Worm (Caenorhabditis elegans) whole organism, young adult: Measurements from ENCODE around the gene ugt-65.

ENCODE experiments used
- B0019.2 ChIP-seq: fragments of 200-800 bp; sonication (Bioruptor generic); conservative IDR thresholded peaks from 2 replicates; pipeline ENCODE4 v1.3.6; 2022; ENCODE audit warnings: missing genetic modification reagents, missing genetic modification characterization, missing compliant biosample characterization
- B0035.1 ChIP-seq: sonication (generic microtip); optimal IDR thresholded peaks from 2 replicates; lab custom pipeline; 2016; ENCODE audit warnings: missing genetic modification characterization, mild to moderate bottlenecking, missing compliant biosample characterization, missing genotype, missing genetic modification reagents
- B0261.1 ChIP-seq: sonication (generic microtip); optimal IDR thresholded peaks from 2 replicates; lab custom pipeline; 2016; ENCODE audit warnings: mild to moderate bottlenecking, missing genetic modification characterization, moderate library complexity, missing compliant biosample characterization
- C06A6.2 ChIP-seq: fragments of 200-800 bp; sonication (Bioruptor generic); conservative IDR thresholded peaks from 2 replicates; pipeline ENCODE4 v1.3.6; 2022; ENCODE audit warnings: missing genetic modification characterization, missing compliant biosample characterization
- C17E4.6 ChIP-seq: fragments of 200-800 bp; sonication (Bioruptor generic); IDR thresholded peaks from 2 replicates; pipeline ENCODE4 v1.3.6; 2022; ENCODE audit warnings: missing genetic modification reagents, missing genetic modification characterization, missing compliant biosample characterization
- D2030.7 ChIP-seq: fragments of 200-800 bp; sonication (Bioruptor generic); IDR thresholded peaks from 2 replicates; pipeline ENCODE4 v1.3.6; 2022; ENCODE audit warnings: missing genetic modification reagents, missing genetic modification characterization, missing compliant biosample characterization
- F37B4.10 ChIP-seq: fragments of 200-800 bp; sonication (Bioruptor generic); IDR thresholded peaks from 2 replicates; pipeline ENCODE4 v1.3.6; 2022; ENCODE audit warnings: missing genetic modification characterization, missing compliant biosample characterization
- F49E8.2 ChIP-seq: sonication (generic microtip); optimal IDR thresholded peaks from 3 replicates; lab custom pipeline; 2017; ENCODE audit warnings: missing genetic modification characterization, mild to moderate bottlenecking, missing compliant biosample characterization, antibody characterized with exemption, moderate library complexity; ENCODE audit not compliant: insufficient read depth
- F52B5.7 ChIP-seq: sonication (generic microtip); optimal IDR thresholded peaks from 2 replicates; lab custom pipeline; 2016; ENCODE audit warnings: mild to moderate bottlenecking, missing genetic modification characterization, missing compliant biosample characterization
- F57C9.4 ChIP-seq: sonication (generic microtip); optimal IDR thresholded peaks from 2 replicates; lab custom pipeline; 2017; ENCODE audit warnings: mild to moderate bottlenecking, missing genetic modification characterization, missing compliant biosample characterization
- K12H6.12 ChIP-seq: fragments of 200-800 bp; sonication (Bioruptor generic); optimal IDR thresholded peaks from 2 replicates; lab custom pipeline; 2018; ENCODE audit warnings: mild to moderate bottlenecking, missing genetic modification characterization, missing compliant biosample characterization
- Y67H2A.10 ChIP-seq: fragments of 200-800 bp; sonication (Bioruptor generic); conservative IDR thresholded peaks from 2 replicates; pipeline ENCODE4 v1.3.6; 2022; ENCODE audit warnings: missing genetic modification reagents, missing genetic modification characterization, missing compliant biosample characterization
- Y79H2A.3 ChIP-seq: fragments of 200-800 bp; sonication (Bioruptor generic); conservative IDR thresholded peaks from 2 replicates; pipeline ENCODE4 v1.3.6; 2022; ENCODE audit warnings: missing genetic modification reagents, missing genetic modification characterization, missing compliant biosample characterization
- Y95B8A.8 ChIP-seq: fragments of 200-800 bp; sonication (Bioruptor generic); IDR thresholded peaks from 2 replicates; pipeline ENCODE4 v1.3.6; 2022; ENCODE audit warnings: missing genetic modification reagents, missing genetic modification characterization, missing compliant biosample characterization
- ama-1 ChIP-seq, 3 experiments: fragments of 150-350 bp in 1 of 3; sonication (generic microtip) in 2 of 3; optimal IDR thresholded peaks; 2 replicates each; lab custom pipeline; 2014 to 2018; ENCODE audit warnings: missing biosample characterization in 2 of 3, missing genetic modification characterization in 2 of 3, missing genetic modification reagents in 2 of 3
- attf-3 ChIP-seq: fragments of 200-800 bp; sonication (Bioruptor generic); conservative IDR thresholded peaks from 2 replicates; pipeline ENCODE4 v1.3.6; 2022; ENCODE audit warnings: missing genetic modification reagents, missing genetic modification characterization, missing compliant biosample characterization
- attf-5 ChIP-seq: fragments of 200-800 bp; sonication (Bioruptor generic); optimal IDR thresholded peaks from 2 replicates; lab custom pipeline; 2018; ENCODE audit warnings: mild to moderate bottlenecking, missing genetic modification characterization, missing compliant biosample characterization
- attf-6 ChIP-seq: fragments of 200-800 bp; sonication (Bioruptor generic); IDR thresholded peaks from 2 replicates; pipeline ENCODE4 v1.3.6; 2022; ENCODE audit warnings: missing genetic modification reagents, missing genetic modification characterization, missing compliant biosample characterization
- bed-1 ChIP-seq: fragments of 200-800 bp; sonication (Bioruptor generic); IDR thresholded peaks from 2 replicates; pipeline ENCODE4 v1.3.6; 2022; ENCODE audit warnings: missing genetic modification reagents, missing genetic modification characterization, missing compliant biosample characterization
- cebp-1 ChIP-seq, 2 experiments: fragments of 200-800 bp in 1 of 2; sonication (Bioruptor generic) in 1 of 2; sonication (generic microtip) in 1 of 2; IDR thresholded peaks in 1 of 2; optimal IDR thresholded peaks in 1 of 2; 2 replicates each; pipeline versions ENCODE4 v1.3.6 to Lab custom; 2017 to 2022; ENCODE audit warnings: missing compliant biosample characterization in 2 of 2, missing genetic modification characterization in 2 of 2, mild to moderate bottlenecking in 1 of 2, missing genetic modification reagents in 1 of 2, moderate library complexity in 1 of 2
- ceh-100 ChIP-seq: fragments of 200-800 bp; sonication (Bioruptor generic); IDR thresholded peaks from 2 replicates; pipeline ENCODE4 v1.3.6; 2022; ENCODE audit warnings: missing genetic modification reagents, missing genetic modification characterization, missing compliant biosample characterization
- chd-7 ChIP-seq: sonication (generic microtip); optimal IDR thresholded peaks from 2 replicates; lab custom pipeline; 2016; ENCODE audit warnings: mild to moderate bottlenecking, missing genetic modification characterization, moderate library complexity, missing compliant biosample characterization
- dox-1 ChIP-seq: fragments of 200-800 bp; sonication (Bioruptor generic); IDR thresholded peaks from 2 replicates; pipeline ENCODE4 v1.3.6; 2022; ENCODE audit warnings: missing genetic modification reagents, missing genetic modification characterization, missing compliant biosample characterization
- dpff-1 ChIP-seq: sonication (generic microtip); optimal IDR thresholded peaks from 2 replicates; lab custom pipeline; 2017; ENCODE audit warnings: mild to moderate bottlenecking, missing genetic modification characterization, missing compliant biosample characterization
- efl-1 ChIP-seq: fragments of 150-350 bp; optimal IDR thresholded peaks from 2 replicates; lab custom pipeline; 2014; ENCODE audit warnings: missing biosample characterization, missing genetic modification reagents, missing genetic modification characterization
- egl-44 ChIP-seq: fragments of 200-800 bp; sonication (Bioruptor generic); IDR thresholded peaks from 2 replicates; pipeline ENCODE4 v1.3.6; 2022; ENCODE audit warnings: missing genetic modification reagents, missing genetic modification characterization, missing compliant biosample characterization
- ets-4 ChIP-seq: fragments of 200-800 bp; sonication (Bioruptor generic); optimal IDR thresholded peaks from 2 replicates; lab custom pipeline; 2018; ENCODE audit warnings: mild to moderate bottlenecking, missing genetic modification characterization, missing compliant biosample characterization
- gei-17 ChIP-seq: fragments of 200-800 bp; sonication (Bioruptor generic); optimal IDR thresholded peaks from 2 replicates; lab custom pipeline; 2018; ENCODE audit warnings: mild to moderate bottlenecking, missing genetic modification characterization, missing compliant biosample characterization
- him-1 ChIP-seq: sonication (generic microtip); optimal IDR thresholded peaks from 2 replicates; lab custom pipeline; 2016; ENCODE audit warnings: missing genotype, missing genetic modification reagents, missing genetic modification characterization, missing compliant biosample characterization
- hmg-1.2 ChIP-seq: fragments of 200-800 bp; sonication (Bioruptor generic); IDR thresholded peaks from 2 replicates; pipeline ENCODE4 v1.3.6; 2022; ENCODE audit warnings: missing genetic modification reagents, missing genetic modification characterization, missing compliant biosample characterization
- lag-1 ChIP-seq: fragments of 200-800 bp; sonication (Bioruptor generic); IDR thresholded peaks from 2 replicates; pipeline ENCODE4 v1.3.6; 2022; ENCODE audit warnings: missing genetic modification reagents, missing genetic modification characterization, missing compliant biosample characterization
- lin-35 ChIP-seq, 3 experiments: fragments of 150-350 bp in 2 of 3; sonication (generic microtip) in 1 of 3; optimal IDR thresholded peaks; 2 replicates each; lab custom pipeline; 2014 to 2018; ENCODE audit warnings: missing biosample characterization in 3 of 3, missing genetic modification characterization in 3 of 3, missing genetic modification reagents in 3 of 3
- lin-54 ChIP-seq: fragments of 200-800 bp; sonication (Bioruptor generic); optimal IDR thresholded peaks from 2 replicates; lab custom pipeline; 2018; ENCODE audit warnings: mild to moderate bottlenecking, missing genetic modification characterization, missing compliant biosample characterization
- lsl-1 ChIP-seq: fragments of 200-800 bp; sonication (Bioruptor generic); optimal IDR thresholded peaks from 2 replicates; lab custom pipeline; 2018; ENCODE audit warnings: mild to moderate bottlenecking, missing genetic modification characterization, moderate library complexity, missing compliant biosample characterization
- madf-3 ChIP-seq: fragments of 200-800 bp; sonication (Bioruptor generic); IDR thresholded peaks from 2 replicates; pipeline ENCODE4 v1.3.6; 2022; ENCODE audit warnings: missing genetic modification reagents, missing genetic modification characterization, missing compliant biosample characterization
- mcd-1 ChIP-seq: fragments of 200-800 bp; sonication (Bioruptor generic); IDR thresholded peaks from 2 replicates; pipeline ENCODE4 v1.3.6; 2022; ENCODE audit warnings: missing genetic modification reagents, missing genetic modification characterization, missing compliant biosample characterization
- mel-28 ChIP-seq: sonication (generic microtip); optimal IDR thresholded peaks from 2 replicates; lab custom pipeline; 2016; ENCODE audit warnings: borderline replicate concordance, mild to moderate bottlenecking, missing genetic modification characterization, missing compliant biosample characterization
- mes-4 ChIP-seq: sonication (generic microtip); optimal IDR thresholded peaks from 2 replicates; lab custom pipeline; 2016; ENCODE audit warnings: missing genotype, missing genetic modification characterization, missing compliant biosample characterization
- nfya-1 ChIP-seq: sonication (generic microtip); optimal IDR thresholded peaks from 2 replicates; lab custom pipeline; 2017; ENCODE audit warnings: antibody characterized with exemption, missing compliant biosample characterization, missing genetic modification characterization, borderline replicate concordance; ENCODE audit not compliant: insufficient read depth
- pbrm-1 ChIP-seq: fragments of 200-800 bp; sonication (Bioruptor generic); IDR thresholded peaks from 2 replicates; pipeline ENCODE4 v1.3.6; 2022; ENCODE audit warnings: missing genetic modification reagents, missing genetic modification characterization, missing compliant biosample characterization
- pha-4 ChIP-seq: fragments of 150-350 bp; sonication (generic microtip); optimal IDR thresholded peaks from 2 replicates; lab custom pipeline; 2014; ENCODE audit warnings: missing biosample characterization, missing genetic modification reagents, missing genetic modification characterization
- rcor-1 ChIP-seq: fragments of 200-800 bp; sonication (Bioruptor generic); IDR thresholded peaks from 2 replicates; pipeline ENCODE4 v1.3.6; 2022; ENCODE audit warnings: missing genetic modification reagents, missing genetic modification characterization, missing compliant biosample characterization
- snpc-4 ChIP-seq, 5 experiments: fragments of 150-350 bp in 1 of 5; sonication (generic microtip) in 4 of 5; optimal IDR thresholded peaks; 2 replicates each; lab custom pipeline; 2014 to 2018; ENCODE audit warnings: missing genetic modification characterization in 5 of 5, missing biosample characterization in 3 of 5, antibody characterized with exemption in 2 of 5, mild to moderate bottlenecking in 2 of 5, missing compliant biosample characterization in 2 of 5, missing genotype in 2 of 5, moderate library complexity in 2 of 5, missing genetic modification reagents in 1 of 5
- ztf-28 ChIP-seq: fragments of 200-800 bp; sonication (Bioruptor generic); IDR thresholded peaks from 2 replicates; pipeline ENCODE4 v1.3.6; 2022; ENCODE audit warnings: missing genetic modification reagents, missing genetic modification characterization, missing compliant biosample characterization

ugt-65 gene

DNA sequence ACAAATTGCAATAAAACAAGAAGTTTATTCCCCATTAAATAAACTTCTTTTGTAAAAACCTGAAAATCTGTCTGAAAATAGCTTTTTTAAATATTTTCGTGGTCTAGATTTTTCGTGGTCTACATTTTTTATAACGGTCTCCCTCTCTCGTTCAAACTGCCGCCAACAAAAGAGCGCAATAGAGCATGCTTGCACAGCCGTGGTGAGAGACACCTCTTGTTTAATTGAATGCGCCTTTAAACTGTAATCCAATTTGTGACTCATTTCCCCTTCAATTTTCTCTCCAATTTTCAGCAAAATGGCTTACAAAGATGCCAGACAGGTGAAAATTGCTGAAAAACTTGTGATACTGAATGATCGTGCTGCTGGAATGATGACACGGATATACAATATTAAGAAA, 16.3 kb upstream of the ugt-65 start, which contains the start of gene gex-3 (continued):
- TF ChIP-seq B0019.2 (GFP tag; lab: Robert Waterston, UW) = no peak
- TF ChIP-seq lin-35 (GFP tag; optimal IDR thresholded peaks at IDR 0.05; lab: Kevin White, UChicago) = peak; percentile 56 to 84 (median 77)
- no peak for TF ChIP-seq cebp-1 (GFP tag; IDR thresholded peaks at IDR 0.05; lab: Robert Waterston, UW)
- peak; percentile 55 for TF ChIP-seq cebp-1 (tag; optimal IDR thresholded peaks at IDR 0.05; lab: Kevin White, UChicago)
- TF ChIP-seq mcd-1 (GFP tag; lab: Robert Waterston, UW) = peak; percentile 95
- peak; percentile 56; the same call in 1 of the 2 replicates for TF ChIP-seq hmg-1.2 (GFP tag; lab: Robert Waterston, UW)
- TF ChIP-seq attf-5 (GFP tag; lab: Kevin White, UChicago) = peak; percentile 73
- peak; percentile 34 for TF ChIP-seq snpc-4 (GFP tag; optimal IDR thresholded peaks at IDR 0.05; lab: Kevin White, UChicago)
- peak in 3 of 4 experiments; percentile 62 to 73 (median 64) for TF ChIP-seq snpc-4 (tag; optimal IDR thresholded peaks at IDR 0.05; lab: Kevin White, UChicago)
- TF ChIP-seq pbrm-1 (GFP tag; lab: Robert Waterston, UW) = peak; percentile 73; the same call in 1 of the 2 replicates
- TF ChIP-seq mes-4 (tag; lab: Kevin White, UChicago) = no peak
- no peak for TF ChIP-seq ets-4
- TF ChIP-seq gei-17 (GFP tag; lab: Kevin White, UChicago) = no peak
- TF ChIP-seq F49E8.2 (tag; lab: Kevin White, UChicago) = peak; percentile 31
- peak; percentile 35; the same call in 1 of the 2 replicates for TF ChIP-seq attf-3 (GFP tag; lab: Robert Waterston, UW)
- TF ChIP-seq C06A6.2 (GFP tag; lab: Robert Waterston, UW) = no peak
- peak; percentile 87 for TF ChIP-seq dox-1 (GFP tag; lab: Robert Waterston, UW)
- TF ChIP-seq him-1 (tag; lab: Kevin White, UChicago) = no peak
- TF ChIP-seq nfya-1 (tag; lab: Kevin White, UChicago) = no peak
- no peak for TF ChIP-seq mel-28 (tag; lab: Kevin White, UChicago)
- TF ChIP-seq ceh-100 (GFP tag; lab: Robert Waterston, UW) = peak; percentile 76
- TF ChIP-seq D2030.7 = peak; percentile 78
- no peak for TF ChIP-seq dpff-1 (tag; lab: Kevin White, UChicago)
- no peak for TF ChIP-seq B0035.1 (tag; lab: Kevin White, UChicago)
- 0 out of 2 replicates have a peak, but pooled peaks have one; percentile 56 for TF ChIP-seq ztf-28 (GFP tag; lab: Robert Waterston, UW)
- TF ChIP-seq B0261.1 (tag; lab: Kevin White, UChicago) = no peak
- TF ChIP-seq Y67H2A.10 = no peak
- 0 out of 2 replicates have a peak, but pooled peaks have one; percentile 22 for TF ChIP-seq Y95B8A.8 (GFP tag; lab: Robert Waterston, UW)
- TF ChIP-seq lag-1 (GFP tag; lab: Robert Waterston, UW) = no peak

DNA sequence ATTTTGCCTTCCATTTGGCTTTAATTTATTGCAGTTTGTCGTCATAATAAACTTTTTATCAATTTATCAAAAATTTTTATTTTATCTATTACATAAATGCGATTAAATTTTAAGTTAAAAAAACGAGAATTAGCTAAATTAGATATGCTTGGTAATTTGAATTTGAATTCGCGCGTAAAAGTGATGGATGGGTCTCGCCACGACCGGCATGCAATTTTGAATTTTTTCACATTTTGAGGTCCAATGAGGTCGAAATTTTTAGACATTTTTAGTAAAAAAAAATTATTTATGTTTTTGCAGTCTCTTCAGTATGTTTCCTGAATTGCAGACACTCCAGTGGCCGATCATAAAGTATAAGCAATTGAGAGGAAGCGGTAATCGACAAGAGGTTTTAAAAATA, 11.9 kb upstream of the ugt-65 start, which contains the start of gene dsb-1:
Gene dsb-1 (plus strand): TSS at position 301 of the 400 bp plus-strand sequence.
- TF ChIP-seq lin-54 (peak; percentile 26), attf-3 (GFP tag; lab: Robert Waterston, UW) (no peak), B0019.2 (GFP tag; lab: Robert Waterston, UW) (no peak), madf-3 (no peak), efl-1 (GFP tag; lab: Kevin White, UChicago) (peak; percentile 40), C17E4.6 (GFP tag; lab: Robert Waterston, UW) (no peak), K12H6.12 (tag; lab: Kevin White, UChicago) (no peak), F52B5.7 (tag; lab: Kevin White, UChicago) (no peak), pha-4 (tag; lab: Kevin White, UChicago) (no peak), Y79H2A.3 (GFP tag; lab: Robert Waterston, UW) (no peak), attf-6 (GFP tag; lab: Robert Waterston, UW) (no peak), F57C9.4 (tag; lab: Kevin White, UChicago) (no peak), ama-1 (optimal IDR thresholded peaks at IDR 0.05; lab: Kevin White, UChicago) (no peak), ama-1 (GFP tag; optimal IDR thresholded peaks at IDR 0.05; lab: Kevin White, UChicago) (no peak), B0035.1 (tag; lab: Kevin White, UChicago) (no peak), bed-1 (no peak), mcd-1 (GFP tag; lab: Robert Waterston, UW) (0 out of 2 replicates have a peak, but pooled peaks have one; percentile 8), rcor-1 (no peak), mes-4 (tag; lab: Kevin White, UChicago) (no peak), chd-7 (tag; lab: Kevin White, UChicago) (no peak), C06A6.2 (GFP tag; lab: Robert Waterston, UW) (no peak), egl-44 (GFP tag; lab: Robert Waterston, UW) (no peak), Y67H2A.10 (no peak), F37B4.10 (GFP tag; lab: Robert Waterston, UW) (no peak), lsl-1 (GFP tag; lab: Kevin White, UChicago) (peak; percentile 19)
